Worm (Caenorhabditis elegans) whole organism, L3 larva: ENCODE results near the gene C04E7.1.

Experiments
- R02D3.7 ChIP-seq: fragments of 150-350 bp; optimal IDR thresholded peaks from 2 replicates; lab custom pipeline; 2014; ENCODE audit warnings: missing biosample characterization, missing genetic modification characterization
- aly-2 ChIP-seq: fragments of 150-350 bp; optimal IDR thresholded peaks from 2 replicates; lab custom pipeline; 2014; ENCODE audit warnings: missing biosample characterization, missing genetic modification characterization
- ama-1 ChIP-seq: fragments of 150-350 bp; optimal IDR thresholded peaks from 2 replicates; lab custom pipeline; 2018
- ceh-28 ChIP-seq: fragments of 150-350 bp; optimal IDR thresholded peaks from 2 replicates; lab custom pipeline; 2014; ENCODE audit warnings: missing biosample characterization, missing genetic modification reagents, missing genetic modification characterization
- ceh-82 ChIP-seq: fragments of 150-350 bp; optimal IDR thresholded peaks from 2 replicates; lab custom pipeline; 2014; ENCODE audit warnings: missing biosample characterization, missing genetic modification characterization
- ceh-9 ChIP-seq: sonication (generic microtip); optimal IDR thresholded peaks from 2 replicates; lab custom pipeline; 2018; ENCODE audit warnings: missing biosample characterization, missing genetic modification characterization
- daf-12 ChIP-seq: fragments of 150-350 bp; optimal IDR thresholded peaks from 2 replicates; lab custom pipeline; 2014; ENCODE audit warnings: missing biosample characterization, missing genetic modification reagents, missing genetic modification characterization
- egl-5 ChIP-seq: fragments of 150-350 bp; optimal IDR thresholded peaks from 2 replicates; lab custom pipeline; 2017; ENCODE audit warnings: missing biosample characterization, missing genetic modification reagents, missing genetic modification characterization, inconsistent platforms
- elt-2 ChIP-seq: sonication (generic microtip); optimal IDR thresholded peaks from 2 replicates; lab custom pipeline; 2016; ENCODE audit warnings: missing genetic modification reagents, mild to moderate bottlenecking, missing genetic modification characterization, missing compliant biosample characterization
- elt-3 ChIP-seq, 3 experiments: fragments of 150-350 bp in 1 of 3; sonication (generic microtip) in 2 of 3; optimal IDR thresholded peaks; 2 replicates in 2 of 3; 4 replicates in 1 of 3; lab custom pipeline; 2014 to 2017; ENCODE audit warnings: missing biosample characterization in 3 of 3, missing genetic modification characterization in 3 of 3
- eor-1 ChIP-seq, 2 experiments: fragments of 150-350 bp; optimal IDR thresholded peaks; 2 replicates each; lab custom pipeline; 2014 to 2018; ENCODE audit warnings: missing biosample characterization in 2 of 2, missing genetic modification characterization in 2 of 2
- fkh-10 ChIP-seq: sonication (generic microtip); optimal IDR thresholded peaks from 2 replicates; lab custom pipeline; 2017; ENCODE audit warnings: missing biosample characterization, missing genetic modification reagents, missing genetic modification characterization
- fkh-2 ChIP-seq: fragments of 150-350 bp; optimal IDR thresholded peaks from 2 replicates; lab custom pipeline; 2014; ENCODE audit warnings: missing biosample characterization, missing genetic modification reagents, missing genetic modification characterization
- fos-1 ChIP-seq: fragments of 150-350 bp; optimal IDR thresholded peaks from 2 replicates; lab custom pipeline; 2014; ENCODE audit warnings: missing biosample characterization, missing genetic modification characterization
- hmg-11 ChIP-seq: sonication (generic microtip); optimal IDR thresholded peaks from 2 replicates; lab custom pipeline; 2016; ENCODE audit warnings: missing genetic modification characterization, missing compliant biosample characterization
- jun-1 ChIP-seq: fragments of 150-350 bp; optimal IDR thresholded peaks from 2 replicates; lab custom pipeline; 2014; ENCODE audit warnings: missing biosample characterization, missing genetic modification reagents, missing genetic modification characterization
- lin-15B ChIP-seq: fragments of 150-350 bp; optimal IDR thresholded peaks from 2 replicates; lab custom pipeline; 2014; ENCODE audit warnings: missing biosample characterization, missing genetic modification characterization
- lin-39 ChIP-seq: fragments of 150-350 bp; optimal IDR thresholded peaks from 2 replicates; lab custom pipeline; 2018; ENCODE audit warnings: missing biosample characterization, missing genetic modification reagents, missing genetic modification characterization
- mml-1 ChIP-seq: fragments of 150-350 bp; sonication (generic microtip); optimal IDR thresholded peaks from 3 replicates; lab custom pipeline; 2014; ENCODE audit warnings: missing biosample characterization, missing genetic modification characterization
- nfya-1 ChIP-seq: sonication (generic microtip); optimal IDR thresholded peaks from 2 replicates; lab custom pipeline; 2017; ENCODE audit warnings: missing genetic modification characterization, mild to moderate bottlenecking, missing compliant biosample characterization, antibody characterized with exemption, moderate library complexity; ENCODE audit not compliant: insufficient read depth
- nhr-23 ChIP-seq: fragments of 150-350 bp; optimal IDR thresholded peaks from 2 replicates; lab custom pipeline; 2014; ENCODE audit warnings: missing biosample characterization, missing genetic modification reagents, missing genetic modification characterization
- nhr-237 ChIP-seq: fragments of 150-350 bp; optimal IDR thresholded peaks from 2 replicates; lab custom pipeline; 2014; ENCODE audit warnings: missing biosample characterization, missing genetic modification characterization
- nhr-25 ChIP-seq: sonication (generic microtip); optimal IDR thresholded peaks from 2 replicates; lab custom pipeline; 2017; ENCODE audit warnings: missing biosample characterization, missing genetic modification characterization
- nhr-43 ChIP-seq: sonication (generic microtip); optimal IDR thresholded peaks from 2 replicates; lab custom pipeline; 2016; ENCODE audit warnings: mild to moderate bottlenecking, missing genetic modification characterization, missing compliant biosample characterization; ENCODE audit not compliant: poor library complexity, severe bottlenecking
- nhr-67 ChIP-seq: fragments of 150-350 bp; optimal IDR thresholded peaks from 2 replicates; lab custom pipeline; 2014; ENCODE audit warnings: missing biosample characterization, missing genetic modification characterization
- nhr-76 ChIP-seq: fragments of 150-350 bp; sonication (generic microtip); optimal IDR thresholded peaks from 5 replicates; lab custom pipeline; 2014; ENCODE audit warnings: missing biosample characterization, missing genetic modification characterization
- pha-4 ChIP-seq: fragments of 150-350 bp; optimal IDR thresholded peaks from 2 replicates; lab custom pipeline; 2014; ENCODE audit warnings: missing biosample characterization, missing genetic modification reagents, missing genetic modification characterization
- pqm-1 ChIP-seq: fragments of 150-350 bp; optimal IDR thresholded peaks from 2 replicates; lab custom pipeline; 2017; ENCODE audit warnings: missing biosample characterization, missing genetic modification characterization, inconsistent platforms
- sea-2 ChIP-seq: fragments of 150-350 bp; sonication (generic microtip); optimal IDR thresholded peaks from 4 replicates; lab custom pipeline; 2014; ENCODE audit warnings: missing biosample characterization, missing genetic modification reagents, missing genetic modification characterization
- skn-1 ChIP-seq: fragments of 150-350 bp; optimal IDR thresholded peaks from 2 replicates; lab custom pipeline; 2014; ENCODE audit warnings: missing biosample characterization, missing genetic modification characterization
- snpc-4 ChIP-seq: fragments of 150-350 bp; optimal IDR thresholded peaks from 2 replicates; lab custom pipeline; 2014; ENCODE audit warnings: missing biosample characterization, missing genetic modification characterization
- unc-39 ChIP-seq: sonication (generic microtip); optimal IDR thresholded peaks from 4 replicates; lab custom pipeline; 2017; ENCODE audit warnings: missing biosample characterization, missing genetic modification characterization
- unc-62 ChIP-seq: fragments of 150-350 bp; sonication (generic microtip); optimal IDR thresholded peaks from 4 replicates; lab custom pipeline; 2014; ENCODE audit warnings: missing biosample characterization, missing genetic modification reagents, missing genetic modification characterization
- zag-1 ChIP-seq: fragments of 150-350 bp; optimal IDR thresholded peaks from 2 replicates; lab custom pipeline; 2014; ENCODE audit warnings: missing biosample characterization, missing genetic modification characterization
- ztf-4 ChIP-seq: fragments of 150-350 bp; optimal IDR thresholded peaks from 2 replicates; lab custom pipeline; 2014; ENCODE audit warnings: missing biosample characterization, missing genetic modification characterization

C04E7.1 gene

DNA sequence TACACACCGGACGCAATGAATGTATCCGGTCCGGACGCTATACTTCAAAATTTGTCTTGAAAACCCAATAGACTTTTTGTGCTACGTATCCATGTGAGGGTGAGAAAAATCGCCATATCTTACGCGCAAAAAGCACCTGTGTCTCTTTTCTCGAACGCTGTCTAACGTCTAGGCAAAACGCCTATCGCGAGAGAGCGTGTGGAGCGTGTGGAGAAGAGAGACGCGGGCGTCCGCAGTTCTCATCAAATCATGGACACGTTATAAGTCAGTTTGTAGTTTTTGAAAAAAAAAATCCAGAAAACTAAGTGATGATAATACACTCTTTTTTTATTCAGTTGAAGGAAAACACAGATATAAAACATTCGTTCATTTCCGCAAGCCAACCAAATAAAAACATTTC lies 23.1 kb downstream of the C04E7.1 start:
- TF ChIP-seq unc-62 (GFP tag; lab: Kevin White, UChicago) (no peak), zag-1 (no peak), R02D3.7 (tag; lab: Kevin White, UChicago) (no peak), mml-1 (tag; lab: Kevin White, UChicago) (no peak), snpc-4 (no peak), ceh-9 (tag; lab: Kevin White, UChicago) (no peak), ceh-28 (tag; lab: Kevin White, UChicago) (no peak), lin-15B (tag; lab: Kevin White, UChicago) (peak; percentile 1), hmg-11 (peak; percentile 56), aly-2 (tag; lab: Kevin White, UChicago) (no peak), pha-4 (tag; lab: Kevin White, UChicago) (peak; percentile 3), egl-5 (no peak)
- TF ChIP-seq, all 47 proteins: peak for 3

DNA sequence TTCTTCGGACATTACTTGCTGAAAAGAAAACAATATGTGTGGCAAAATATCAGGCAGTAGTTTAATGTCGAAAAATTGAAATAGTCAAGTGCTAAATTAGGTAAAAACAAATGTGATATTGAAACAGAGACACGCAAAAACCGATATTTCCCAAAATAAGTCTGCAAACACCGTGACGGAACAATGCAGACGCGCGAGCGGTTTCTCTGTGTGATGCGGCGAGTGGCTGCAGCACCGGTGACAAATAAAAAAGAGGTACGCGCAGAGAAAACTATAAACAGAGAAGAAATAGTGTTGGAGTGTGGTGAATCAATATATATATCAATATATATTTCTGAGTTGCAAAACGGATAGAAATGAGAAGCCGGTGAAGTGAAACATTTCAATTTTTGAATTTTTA lies 24.8 kb downstream of the C04E7.1 start, which contains the start of gene ife-2:
Gene ife-2, minus strand, starts transcription at position 18 of the 400 bp plus-strand sequence.
- no peak for TF ChIP-seq daf-12
- TF ChIP-seq fkh-2 (tag; lab: Kevin White, UChicago): no peak
- peak; percentile 82 for TF ChIP-seq ceh-28 (tag; lab: Kevin White, UChicago)
- TF ChIP-seq lin-39 (tag; lab: Kevin White, UChicago): peak; percentile 62
- TF ChIP-seq elt-2 (tag; lab: Kevin White, UChicago): peak; percentile 52
- peak; percentile 97 for TF ChIP-seq nfya-1 (tag; lab: Kevin White, UChicago)
- no peak for TF ChIP-seq fos-1 (tag; lab: Kevin White, UChicago)
- TF ChIP-seq R02D3.7 (tag; lab: Kevin White, UChicago): peak; percentile 44
- TF ChIP-seq snpc-4: peak; percentile 58
- peak; percentile 65 for TF ChIP-seq nhr-25 (tag; lab: Kevin White, UChicago)
- TF ChIP-seq nhr-43 (tag; lab: Kevin White, UChicago): peak; percentile 67
- peak; percentile 47 for TF ChIP-seq lin-15B (tag; lab: Kevin White, UChicago)
- TF ChIP-seq ceh-9 (tag; lab: Kevin White, UChicago): no peak
- TF ChIP-seq jun-1 (tag; lab: Kevin White, UChicago): peak; percentile 10
- TF ChIP-seq skn-1 (tag; lab: Kevin White, UChicago): peak; percentile 5
- no peak for TF ChIP-seq nhr-67
- no peak for TF ChIP-seq nhr-237 (tag; lab: Kevin White, UChicago)
- no peak for TF ChIP-seq unc-62 (GFP tag; lab: Kevin White, UChicago)
- peak; percentile 60 for TF ChIP-seq nhr-23 (tag; lab: Kevin White, UChicago)
- peak; percentile 1 for TF ChIP-seq pqm-1 (tag; lab: Kevin White, UChicago)
- TF ChIP-seq pha-4 (tag; lab: Kevin White, UChicago): peak; percentile 94
- TF ChIP-seq hmg-11: peak; percentile 81

DNA sequence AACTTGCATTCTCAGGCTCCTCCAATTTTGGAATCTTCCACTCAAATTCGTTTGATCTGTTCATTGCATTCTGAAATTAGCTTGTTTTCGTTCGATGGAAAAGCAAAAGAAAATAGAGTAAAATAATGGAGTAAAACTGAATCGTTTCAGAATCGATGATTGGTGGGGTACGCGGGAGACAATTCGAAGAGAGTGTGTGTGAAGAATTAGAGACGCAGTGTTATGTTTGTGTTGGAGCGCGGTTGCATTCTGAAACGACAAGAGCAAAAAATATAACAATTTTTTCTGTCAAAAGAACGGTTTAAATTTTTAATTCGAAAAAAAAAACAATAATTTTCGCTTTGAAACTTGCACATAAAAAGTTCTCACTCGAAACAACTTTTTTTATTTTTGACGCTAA lies 30.8 kb downstream of the C04E7.1 start, which contains the start of gene ceh-93:
Gene ceh-93, minus strand, starts transcription at position 70 of the 400 bp plus-strand sequence.
- peak; percentile 97 for TF ChIP-seq nfya-1 (tag; lab: Kevin White, UChicago)
- TF ChIP-seq hmg-11: peak; percentile 43
- peak; percentile 37 for TF ChIP-seq lin-15B (tag; lab: Kevin White, UChicago)
- no peak for TF ChIP-seq lin-39 (tag; lab: Kevin White, UChicago)
- TF ChIP-seq, all 47 proteins: peak for 3

DNA sequence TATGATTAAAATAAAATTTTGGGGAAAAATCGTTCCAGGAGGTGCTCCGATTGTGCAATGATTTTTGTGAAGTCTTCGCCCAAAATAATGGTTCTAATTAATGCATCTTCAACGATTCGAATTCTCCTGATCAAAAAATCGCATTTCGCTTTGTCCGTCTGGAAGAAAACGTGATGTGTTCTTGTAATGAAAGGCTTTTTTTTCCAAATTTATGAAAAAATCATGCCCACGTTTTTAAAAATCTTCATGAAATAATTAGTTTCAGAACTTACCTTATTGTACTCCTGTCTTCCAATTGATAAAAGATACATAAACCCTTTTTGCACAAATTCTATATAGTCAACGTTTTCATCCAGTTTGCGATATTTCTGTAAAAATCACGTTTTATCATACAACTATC lies 31.7 kb downstream of the C04E7.1 start:
- TF ChIP-seq egl-5: no peak
- no peak for TF ChIP-seq aly-2 (tag; lab: Kevin White, UChicago)
- TF ChIP-seq nhr-76 (tag; lab: Kevin White, UChicago): no peak
- TF ChIP-seq fkh-2 (tag; lab: Kevin White, UChicago): no peak
- TF ChIP-seq ztf-4 (tag; lab: Kevin White, UChicago): no peak
- TF ChIP-seq lin-39 (tag; lab: Kevin White, UChicago): no peak
- TF ChIP-seq ceh-82 (tag; lab: Kevin White, UChicago): no peak
- TF ChIP-seq fos-1 (tag; lab: Kevin White, UChicago): no peak
- TF ChIP-seq unc-39: no peak
- no peak for TF ChIP-seq elt-3 (tag; optimal IDR thresholded peaks at IDR 0.05; lab: Kevin White, UChicago)
- no peak for TF ChIP-seq snpc-4
- TF ChIP-seq R02D3.7 (tag; lab: Kevin White, UChicago): no peak
- TF ChIP-seq nhr-43 (tag; lab: Kevin White, UChicago): no peak
- TF ChIP-seq fkh-10: no peak
- TF ChIP-seq zag-1: no peak
- no peak for TF ChIP-seq ama-1 (lab: Kevin White, UChicago)
- no peak for TF ChIP-seq nhr-237 (tag; lab: Kevin White, UChicago)
- TF ChIP-seq eor-1 (tag; optimal IDR thresholded peaks at IDR 0.05; lab: Kevin White, UChicago): no peak
- no peak for TF ChIP-seq mml-1 (tag; lab: Kevin White, UChicago)
- TF ChIP-seq sea-2: no peak
